Fruit fly (Drosophila melanogaster): ENCODE results near the gene mia.

DNA sequence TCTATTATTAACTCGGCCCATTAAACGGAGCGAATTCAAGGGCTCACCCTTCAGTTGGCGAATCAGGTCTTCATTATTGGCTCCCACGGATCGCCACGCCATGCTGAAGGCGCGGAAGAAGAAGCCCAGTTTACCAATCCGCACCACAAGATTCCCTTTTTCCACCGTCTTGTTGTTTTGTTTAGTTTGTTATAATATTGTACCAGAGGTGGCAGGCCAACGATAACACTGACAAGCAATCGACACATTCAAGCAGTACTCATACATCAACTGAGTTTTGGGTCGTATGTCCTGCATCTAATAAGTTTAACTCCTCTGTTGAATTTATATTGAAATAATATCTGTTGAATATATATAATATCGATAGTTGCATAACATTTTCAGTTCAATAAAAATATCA lies 3.1 kb upstream of the mia start, which contains the start of gene Pcmt:
- TF ChIP-seq CG15710 (tag; optimal IDR thresholded peaks at IDR 0.05) (no peak), EcR (GFP tag; optimal IDR thresholded peaks at IDR 0.05) (no peak), Snoo (tag; optimal IDR thresholded peaks at IDR 0.05) (no peak), rn (GFP tag; IDR thresholded peaks at IDR 0.05) (no peak), Ets98B (GFP tag; IDR thresholded peaks at IDR 0.05) (no peak), Pif1B (GFP tag; optimal IDR thresholded peaks at IDR 0.05) (no peak), CG10348 (GFP tag; IDR thresholded peaks at IDR 0.05) (no peak), fd96Ca (GFP tag; IDR thresholded peaks at IDR 0.05) (no peak), CG13204 (GFP tag; optimal IDR thresholded peaks at IDR 0.05) (no peak), CG9948 (tag; optimal IDR thresholded peaks at IDR 0.05) (no peak), CG8159 (tag; optimal IDR thresholded peaks at IDR 0.05) (no peak)

Measured in whole organism, pupa.